Fruit fly (Drosophila melanogaster) whole organism, prepupa: ENCODE data around the gene CG3527.
A peak's percentile ranks its signal among the peaks of the same experiment; 100 is the strongest.

Source experiments
- CG10631 ChIP-seq: fragments of 200-800 bp; sonication (Bioruptor generic); optimal IDR thresholded peaks from 2 replicates; lab custom pipeline; 2016; ENCODE audit warnings: missing biosample characterization, missing genetic modification characterization
- CG11294 ChIP-seq: fragments of 200-800 bp; sonication (Bioruptor generic); IDR thresholded peaks from 2 replicates; pipeline ENCODE4 v1.3.6; 2022; ENCODE audit warnings: missing biosample characterization, missing genetic modification characterization
- CG11762 ChIP-seq: fragments of 200-800 bp; sonication (Bioruptor generic); optimal IDR thresholded peaks from 3 replicates; lab custom pipeline; 2016; ENCODE audit warnings: missing biosample characterization, missing genetic modification characterization; ENCODE audit not compliant: insufficient read depth
- CG15336 ChIP-seq: fragments of 200-800 bp; sonication (Bioruptor generic); IDR thresholded peaks from 2 replicates; pipeline ENCODE4 v1.3.6; 2022; ENCODE audit warnings: missing biosample characterization, missing genetic modification characterization
- CG1621 ChIP-seq: fragments of 200-800 bp; sonication (Bioruptor generic); optimal IDR thresholded peaks from 3 replicates; lab custom pipeline; 2018; ENCODE audit warnings: missing biosample characterization, mild to moderate bottlenecking, missing genetic modification characterization
- CG16779 ChIP-seq: fragments of 200-800 bp; sonication (Bioruptor generic); optimal IDR thresholded peaks from 3 replicates; lab custom pipeline; 2017; ENCODE audit warnings: missing biosample characterization, mild to moderate bottlenecking, missing genetic modification characterization
- CG3032 ChIP-seq: fragments of 200-800 bp; optimal IDR thresholded peaks from 2 replicates; lab custom pipeline; 2019; ENCODE audit warnings: missing biosample characterization, mild to moderate bottlenecking, missing genetic modification characterization, moderate library complexity
- CG31627 ChIP-seq: fragments of 200-800 bp; sonication (Bioruptor generic); optimal IDR thresholded peaks from 3 replicates; lab custom pipeline; 2016; ENCODE audit warnings: missing biosample characterization, missing genetic modification characterization
- CG34406 ChIP-seq: fragments of 200-800 bp; sonication (Bioruptor generic); optimal IDR thresholded peaks from 3 replicates; lab custom pipeline; 2016; ENCODE audit warnings: missing biosample characterization, missing genetic modification characterization
- CG3919 ChIP-seq: fragments of 200-800 bp; sonication (Bioruptor generic); optimal IDR thresholded peaks from 3 replicates; lab custom pipeline; 2016; ENCODE audit warnings: missing biosample characterization, missing genetic modification characterization
- CG4318 ChIP-seq: fragments of 200-800 bp; sonication (Bioruptor generic); optimal IDR thresholded peaks from 3 replicates; lab custom pipeline; 2017; ENCODE audit warnings: missing biosample characterization, mild to moderate bottlenecking, missing genetic modification characterization
- CG6163 ChIP-seq: fragments of 200-800 bp; sonication (Bioruptor generic); IDR thresholded peaks from 3 replicates; pipeline ENCODE4 v1.3.6; 2022; ENCODE audit warnings: missing biosample characterization, missing genetic modification characterization
- CG6792 ChIP-seq: fragments of 200-800 bp; sonication (Bioruptor generic); optimal IDR thresholded peaks from 3 replicates; lab custom pipeline; 2016; ENCODE audit warnings: missing biosample characterization, missing genetic modification characterization
- CG7368 ChIP-seq: fragments of 200-800 bp; sonication (Bioruptor generic); optimal IDR thresholded peaks from 3 replicates; lab custom pipeline; 2016; ENCODE audit warnings: missing biosample characterization, missing genetic modification characterization
- CG8119 ChIP-seq: fragments of 200-800 bp; sonication (Bioruptor generic); IDR thresholded peaks from 3 replicates; pipeline ENCODE4 v1.3.6; 2022; ENCODE audit warnings: missing biosample characterization, missing genetic modification characterization
- CG8319 ChIP-seq: fragments of 200-800 bp; sonication (Bioruptor generic); optimal IDR thresholded peaks from 3 replicates; lab custom pipeline; 2016; ENCODE audit warnings: missing biosample characterization, missing genetic modification characterization
- CG8632 ChIP-seq: fragments of 200-800 bp; sonication (Bioruptor generic); optimal IDR thresholded peaks from 3 replicates; lab custom pipeline; 2016; ENCODE audit warnings: missing biosample characterization, missing genetic modification characterization
- CG9139 ChIP-seq: fragments of 200-800 bp; sonication (Bioruptor generic); optimal IDR thresholded peaks from 3 replicates; lab custom pipeline; 2017; ENCODE audit warnings: missing biosample characterization, mild to moderate bottlenecking, missing genetic modification characterization
- Eip75B ChIP-seq: fragments of 200-800 bp; sonication (Bioruptor generic); optimal IDR thresholded peaks from 3 replicates; lab custom pipeline; 2016; ENCODE audit warnings: missing biosample characterization, missing genetic modification characterization
- Eip78C ChIP-seq: fragments of 200-800 bp; sonication (Bioruptor generic); peaks from one replicate; lab custom pipeline; 2016; ENCODE audit warnings: missing biosample characterization, missing genetic modification characterization
- Eip93F ChIP-seq: fragments of 200-800 bp; sonication (Bioruptor generic); optimal IDR thresholded peaks from 2 replicates; lab custom pipeline; 2016; ENCODE audit warnings: missing biosample characterization, mild to moderate bottlenecking, missing genetic modification characterization
- Ets96B ChIP-seq: fragments of 200-800 bp; optimal IDR thresholded peaks from 2 replicates; lab custom pipeline; 2019; ENCODE audit warnings: missing biosample characterization, mild to moderate bottlenecking, missing genetic modification characterization, moderate library complexity
- Gug ChIP-seq: fragments of 200-800 bp; sonication (Bioruptor generic); IDR thresholded peaks from 2 replicates; pipeline ENCODE4 v1.3.6; 2022; ENCODE audit warnings: missing biosample characterization, missing genetic modification characterization
- Hr38 ChIP-seq: sonication (Bioruptor generic); optimal IDR thresholded peaks from 2 replicates; lab custom pipeline; 2016; ENCODE audit warnings: missing biosample characterization, missing genetic modification characterization
- Hr4 ChIP-seq: fragments of 200-800 bp; sonication (Bioruptor generic); optimal IDR thresholded peaks from 3 replicates; lab custom pipeline; 2016; ENCODE audit warnings: missing biosample characterization, missing genetic modification characterization
- Met ChIP-seq: fragments of 200-800 bp; sonication (Bioruptor generic); optimal IDR thresholded peaks from 3 replicates; lab custom pipeline; 2016; ENCODE audit warnings: missing biosample characterization, missing genetic modification characterization
- OdsH ChIP-seq: fragments of 200-800 bp; sonication (Bioruptor generic); optimal IDR thresholded peaks from 3 replicates; lab custom pipeline; 2016; ENCODE audit warnings: missing biosample characterization, missing genetic modification characterization
- Smox ChIP-seq: fragments of 200-800 bp; sonication (Bioruptor generic); optimal IDR thresholded peaks from 3 replicates; lab custom pipeline; 2016; ENCODE audit warnings: missing biosample characterization, missing genetic modification characterization
- Sox14 ChIP-seq: fragments of 200-800 bp; sonication (Bioruptor generic); optimal IDR thresholded peaks from 3 replicates; lab custom pipeline; 2016; ENCODE audit warnings: missing biosample characterization, missing genetic modification characterization
- Sox15 ChIP-seq: fragments of 200-800 bp; sonication (Bioruptor generic); optimal IDR thresholded peaks from 3 replicates; lab custom pipeline; 2016; ENCODE audit warnings: missing biosample characterization, missing genetic modification characterization
- achi ChIP-seq: fragments of 200-800 bp; sonication (Bioruptor generic); optimal IDR thresholded peaks from 3 replicates; lab custom pipeline; 2016; ENCODE audit warnings: missing biosample characterization, missing genetic modification characterization
- acj6 ChIP-seq: fragments of 200-800 bp; sonication (Bioruptor generic); optimal IDR thresholded peaks from 3 replicates; lab custom pipeline; 2016; ENCODE audit warnings: missing biosample characterization, missing genetic modification characterization
- dac ChIP-seq: fragments of 200-800 bp; sonication (Bioruptor generic); optimal IDR thresholded peaks from 2 replicates; lab custom pipeline; 2017; ENCODE audit warnings: missing biosample characterization, mild to moderate bottlenecking, missing genetic modification characterization
- dsx ChIP-seq: fragments of 200-800 bp; optimal IDR thresholded peaks from 3 replicates; lab custom pipeline; 2019; ENCODE audit warnings: missing biosample characterization, mild to moderate bottlenecking, missing genetic modification characterization, moderate library complexity; ENCODE audit not compliant: poor library complexity, severe bottlenecking
- eg ChIP-seq: fragments of 200-800 bp; sonication (Bioruptor generic); IDR thresholded peaks from 3 replicates; pipeline ENCODE4 v1.3.6; 2022; ENCODE audit warnings: missing biosample characterization, missing genetic modification characterization
- esn ChIP-seq: fragments of 200-800 bp; sonication (Bioruptor generic); optimal IDR thresholded peaks from 2 replicates; lab custom pipeline; 2016; ENCODE audit warnings: missing biosample characterization, mild to moderate bottlenecking, missing genetic modification characterization, moderate library complexity
- fd59A ChIP-seq: fragments of 200-800 bp; sonication (Bioruptor generic); optimal IDR thresholded peaks from 2 replicates; lab custom pipeline; 2017; ENCODE audit warnings: missing biosample characterization, mild to moderate bottlenecking, missing genetic modification characterization, missing genetic modification reagents
- fkh ChIP-seq: fragments of 200-800 bp; sonication (Bioruptor generic); optimal IDR thresholded peaks from 3 replicates; lab custom pipeline; 2017; ENCODE audit warnings: missing biosample characterization, mild to moderate bottlenecking, missing genetic modification characterization, moderate library complexity
- lz ChIP-seq: fragments of 200-800 bp; sonication (Bioruptor generic); optimal IDR thresholded peaks from 3 replicates; lab custom pipeline; 2016; ENCODE audit warnings: missing biosample characterization, missing genetic modification characterization
- net ChIP-seq: fragments of 200-800 bp; sonication (Bioruptor generic); optimal IDR thresholded peaks from 3 replicates; lab custom pipeline; 2016; ENCODE audit warnings: missing biosample characterization, missing genetic modification characterization
- pdm3 ChIP-seq: fragments of 200-800 bp; sonication (Bioruptor generic); optimal IDR thresholded peaks from 3 replicates; lab custom pipeline; 2016; ENCODE audit warnings: missing biosample characterization, missing genetic modification characterization
- salr ChIP-seq, 2 experiments: fragments of 200-800 bp; sonication (Bioruptor generic); optimal IDR thresholded peaks; 3 replicates each; lab custom pipeline; 2016 to 2018; ENCODE audit warnings: missing biosample characterization in 2 of 2, missing genetic modification characterization in 2 of 2, mild to moderate bottlenecking in 1 of 2
- ss ChIP-seq, 2 experiments: fragments of 200-800 bp; sonication (Bioruptor generic); optimal IDR thresholded peaks; 2 replicates in 1 of 2; 3 replicates in 1 of 2; lab custom pipeline; 2017 to 2018; ENCODE audit warnings: mild to moderate bottlenecking in 2 of 2, missing biosample characterization in 2 of 2, missing genetic modification characterization in 2 of 2, moderate library complexity in 1 of 2
- svp ChIP-seq: fragments of 200-800 bp; sonication (Bioruptor generic); peaks from one replicate; lab custom pipeline; 2016; ENCODE audit warnings: missing biosample characterization, missing genetic modification characterization
- topi ChIP-seq: fragments of 200-800 bp; sonication (Bioruptor generic); optimal IDR thresholded peaks from 3 replicates; lab custom pipeline; 2016; ENCODE audit warnings: missing biosample characterization, missing genetic modification characterization
- vri ChIP-seq: fragments of 200-800 bp; sonication (Bioruptor generic); optimal IDR thresholded peaks from 3 replicates; lab custom pipeline; 2016; ENCODE audit warnings: missing biosample characterization, mild to moderate bottlenecking, missing genetic modification characterization

CG3527 gene

dm6 chrX:4503542-4503941 is 48.2 kb upstream of the CG3527 start (continued):
- TF ChIP-seq CG6792 (GFP tag; lab: Kevin White, UChicago) (peak; percentile 29), pdm3 (peak; percentile 30), CG15336 (no peak), Hr38 (GFP tag; lab: Kevin White, UChicago) (no peak), Eip75B (GFP tag; lab: Kevin White, UChicago) (peak; percentile 11), Eip93F (GFP tag; lab: Kevin White, UChicago) (no peak), CG9139 (GFP tag; lab: Kevin White, UChicago) (no peak), Smox (GFP tag; lab: Kevin White, UChicago) (peak; percentile 34), fkh (GFP tag; lab: Kevin White, UChicago) (no peak), Eip78C (GFP tag; lab: Kevin White, UChicago) (peak; percentile 35), CG3032 (tag; lab: Kevin White, UChicago) (peak; percentile 29), CG3919 (GFP tag; lab: Kevin White, UChicago) (peak; percentile 45), CG8632 (GFP tag; lab: Kevin White, UChicago) (no peak)

dm6 chrX:4505318-4505717 is 46.5 kb upstream of the CG3527 start:
- no peak for TF ChIP-seq fkh (GFP tag; lab: Kevin White, UChicago)
- TF ChIP-seq svp (GFP tag; lab: Kevin White, UChicago), result peak; percentile 57
- no peak for TF ChIP-seq Ets96B (tag; lab: Kevin White, UChicago)
- TF ChIP-seq CG6163 (GFP tag; lab: Robert Waterston, UW), result 0 out of 3 replicates have a peak, but pooled peaks have one; percentile 28
- TF ChIP-seq CG11294, result no peak
- no peak for TF ChIP-seq salr (GFP tag; optimal IDR thresholded peaks at IDR 0.05; lab: Kevin White, UChicago)
- peak; percentile 61 for TF ChIP-seq Eip78C (GFP tag; lab: Kevin White, UChicago)
- no peak for TF ChIP-seq CG16779 (tag; lab: Kevin White, UChicago)
- no peak for TF ChIP-seq Sox14 (GFP tag; lab: Kevin White, UChicago)
- TF ChIP-seq Hr38 (GFP tag; lab: Kevin White, UChicago), result no peak
- TF ChIP-seq topi (GFP tag; lab: Kevin White, UChicago), result no peak
- no peak for TF ChIP-seq Met (GFP tag; lab: Kevin White, UChicago)
- no peak for TF ChIP-seq CG8119 (GFP tag; lab: Robert Waterston, UW)
- TF ChIP-seq, all 60 proteins: peak for 3

- TF ChIP-seq achi (GFP tag; lab: Kevin White, UChicago) (peak; percentile 59), CG34406 (GFP tag; lab: Kevin White, UChicago) (peak; percentile 33), esn (GFP tag; lab: Kevin White, UChicago) (peak; percentile 62), net (GFP tag; lab: Kevin White, UChicago) (peak; percentile 46), dsx (GFP tag; lab: Kevin White, UChicago) (no peak), CG31627 (GFP tag; lab: Kevin White, UChicago) (peak; percentile 58), OdsH (GFP tag; lab: Kevin White, UChicago) (peak; percentile 56), Met (GFP tag; lab: Kevin White, UChicago) (peak; percentile 46), Gug (GFP tag; lab: Robert Waterston, UW) (no peak), Sox15 (no peak), CG10631 (GFP tag; lab: Kevin White, UChicago) (peak; percentile 7), acj6 (GFP tag; lab: Kevin White, UChicago) (peak; percentile 52), Smox (GFP tag; lab: Kevin White, UChicago) (peak; percentile 43), lz (GFP tag; lab: Kevin White, UChicago) (peak; percentile 59), CG3919 (GFP tag; lab: Kevin White, UChicago) (peak; percentile 71), CG4318 (no peak), CG11294 (no peak), vri (peak; percentile 29), CG8319 (GFP tag; lab: Kevin White, UChicago) (no peak), Hr4 (GFP tag; lab: Kevin White, UChicago) (peak; percentile 43), CG9139 (GFP tag; lab: Kevin White, UChicago) (peak; percentile 3), eg (GFP tag; lab: Robert Waterston, UW) (no peak), topi (GFP tag; lab: Kevin White, UChicago) (peak; percentile 19), CG6163 (GFP tag; lab: Robert Waterston, UW) (peak; percentile 60), CG3032 (tag; lab: Kevin White, UChicago) (no peak), ss (GFP tag; optimal IDR thresholded peaks at IDR 0.05; lab: Kevin White, UChicago) (peak in 1 of 2 experiments; percentile 30), CG11762 (no peak), Sox14 (GFP tag; lab: Kevin White, UChicago) (peak; percentile 44), CG7368 (GFP tag; lab: Kevin White, UChicago) (peak; percentile 56), Eip78C (GFP tag; lab: Kevin White, UChicago) (peak; percentile 71), salr (GFP tag; optimal IDR thresholded peaks at IDR 0.05; lab: Kevin White, UChicago) (peak in 1 of 2 experiments; percentile 41), fd59A (peak; percentile 38), dac (GFP tag; lab: Kevin White, UChicago) (peak; percentile 61), CG1621 (peak; percentile 39)
Observed at dm6 chrX:4507121-4507520, 44.7 kb upstream of the CG3527 start.
